Worm (Caenorhabditis elegans) whole organism, early embryonic: ENCODE measurements around the gene rpl-33.

Experiments used
- B0310.2 ChIP-seq: sonication (generic microtip); optimal IDR thresholded peaks from 2 replicates; lab custom pipeline; 2016; ENCODE audit warnings: mild to moderate bottlenecking, missing genetic modification characterization, missing compliant biosample characterization
- F13C5.2 ChIP-seq: sonication (generic microtip); optimal IDR thresholded peaks from 2 replicates; lab custom pipeline; 2017; ENCODE audit warnings: mild to moderate bottlenecking, missing genetic modification characterization, inconsistent platforms, missing compliant biosample characterization
- aly-1 ChIP-seq: sonication (generic microtip); optimal IDR thresholded peaks from 2 replicates; lab custom pipeline; 2016; ENCODE audit warnings: missing genetic modification characterization, missing compliant biosample characterization
- ama-1 ChIP-seq: fragments of 150-350 bp; optimal IDR thresholded peaks from 2 replicates; lab custom pipeline; 2014
- ceh-13 ChIP-seq: fragments of 200-800 bp; sonication (Bioruptor generic); optimal IDR thresholded peaks from 2 replicates; lab custom pipeline; 2018; ENCODE audit warnings: mild to moderate bottlenecking, missing genetic modification characterization, missing compliant biosample characterization
- ceh-36 ChIP-seq: sonication (generic microtip); optimal IDR thresholded peaks from 2 replicates; lab custom pipeline; 2016; ENCODE audit warnings: missing genetic modification characterization, inconsistent platforms, missing compliant biosample characterization
- ets-7 ChIP-seq: sonication (generic microtip); optimal IDR thresholded peaks from 2 replicates; lab custom pipeline; 2016; ENCODE audit warnings: missing genotype, missing genetic modification characterization, missing compliant biosample characterization
- flt-1 ChIP-seq: fragments of 200-800 bp; sonication (Bioruptor generic); IDR thresholded peaks from 2 replicates; pipeline ENCODE4 v1.3.6; 2022; ENCODE audit warnings: missing genetic modification characterization, missing compliant biosample characterization
- hmbx-1 ChIP-seq: sonication (generic microtip); optimal IDR thresholded peaks from 2 replicates; lab custom pipeline; 2016; ENCODE audit warnings: mild to moderate bottlenecking, missing genetic modification characterization, missing compliant biosample characterization
- hmg-4 ChIP-seq: fragments of 200-800 bp; sonication (Bioruptor generic); optimal IDR thresholded peaks from 2 replicates; lab custom pipeline; 2018; ENCODE audit warnings: mild to moderate bottlenecking, missing genetic modification characterization, missing compliant biosample characterization
- hnd-1 ChIP-seq: sonication (generic microtip); optimal IDR thresholded peaks from 2 replicates; lab custom pipeline; 2016; ENCODE audit warnings: missing genetic modification characterization, missing compliant biosample characterization
- pes-1 ChIP-seq: fragments of 200-800 bp; sonication (Bioruptor generic); IDR thresholded peaks from 2 replicates; pipeline ENCODE4 v1.3.6; 2022; ENCODE audit warnings: missing genetic modification reagents, missing genetic modification characterization, missing compliant biosample characterization
- sea-1 ChIP-seq: fragments of 200-800 bp; sonication (Bioruptor generic); conservative IDR thresholded peaks from 2 replicates; pipeline ENCODE4 v1.3.6; 2022; ENCODE audit warnings: missing genetic modification characterization, missing compliant biosample characterization
- tbx-37 ChIP-seq: fragments of 200-800 bp; sonication (Bioruptor generic); conservative IDR thresholded peaks from 2 replicates; pipeline ENCODE4 v1.3.6; 2022; ENCODE audit warnings: missing genetic modification reagents, missing genetic modification characterization, missing compliant biosample characterization

ce11 chrII:7147550-7147949 lies 42.2 kb downstream of the rpl-33 start:
- no peak for TF ChIP-seq ceh-13 (GFP tag; lab: Kevin White, UChicago)
- TF ChIP-seq flt-1 (GFP tag; lab: Robert Waterston, UW), result no peak
- no peak for TF ChIP-seq hmg-4
- no peak for TF ChIP-seq ceh-36 (tag; lab: Kevin White, UChicago)
- TF ChIP-seq B0310.2 (tag; lab: Kevin White, UChicago), result no peak
- no peak for TF ChIP-seq F13C5.2 (tag; lab: Kevin White, UChicago)
- TF ChIP-seq ama-1 (lab: Kevin White, UChicago), result no peak
- TF ChIP-seq pes-1 (GFP tag; lab: Robert Waterston, UW), result no peak
- TF ChIP-seq aly-1, result no peak
- no peak for TF ChIP-seq ets-7 (tag; lab: Kevin White, UChicago)
- TF ChIP-seq sea-1 (GFP tag; lab: Robert Waterston, UW), result no peak
- no peak for TF ChIP-seq hmbx-1 (tag; lab: Kevin White, UChicago)
- TF ChIP-seq hnd-1 (tag; lab: Kevin White, UChicago), result no peak
- TF ChIP-seq tbx-37 (GFP tag; lab: Robert Waterston, UW), result no peak
